Fruit fly (Drosophila melanogaster) whole organism, embryonic: ENCODE results near the gene CG6330.

ENCODE experiments used
- CG10321 ChIP-seq: fragments of 200-800 bp; sonication (Bioruptor generic); IDR thresholded peaks from 2 replicates; pipeline ENCODE4 v1.3.6; 2022; ENCODE audit warnings: missing biosample characterization, missing genetic modification characterization
- CG13123 ChIP-seq: fragments of 200-800 bp; sonication (Bioruptor generic); optimal IDR thresholded peaks from 2 replicates; lab custom pipeline; 2016; ENCODE audit warnings: missing biosample characterization, missing genetic modification characterization
- CG3163 ChIP-seq: fragments of 200-800 bp; sonication (Bioruptor generic); optimal IDR thresholded peaks from 3 replicates; lab custom pipeline; 2016; ENCODE audit warnings: missing biosample characterization, missing genetic modification characterization
- CG6791 ChIP-seq: fragments of 200-800 bp; sonication (Bioruptor generic); IDR thresholded peaks from 3 replicates; pipeline ENCODE4 v1.3.6; 2022; ENCODE audit warnings: missing biosample characterization, missing genetic modification characterization; ENCODE audit not compliant: partially characterized antibody
- H15 ChIP-seq: fragments of 200-800 bp; sonication (Bioruptor generic); IDR thresholded peaks from 3 replicates; pipeline ENCODE4 v1.3.6; 2022; ENCODE audit warnings: missing biosample characterization, missing genetic modification characterization
- HLH54F ChIP-seq: fragments of 200-800 bp; sonication (Bioruptor generic); optimal IDR thresholded peaks from 3 replicates; lab custom pipeline; 2016; ENCODE audit warnings: missing biosample characterization, missing genetic modification characterization
- Ravus ChIP-seq: fragments of 200-800 bp; sonication (Bioruptor generic); IDR thresholded peaks from 2 replicates; pipeline ENCODE4 v1.3.6; 2022; ENCODE audit warnings: missing biosample characterization, missing genetic modification characterization
- Usf ChIP-seq: fragments of 200-800 bp; sonication (Bioruptor generic); optimal IDR thresholded peaks from 2 replicates; lab custom pipeline; 2017; ENCODE audit warnings: missing genotype, missing biosample characterization, missing genetic modification characterization
- ci ChIP-seq: fragments of 200-800 bp; sonication (Bioruptor generic); IDR thresholded peaks from 3 replicates; pipeline ENCODE4 v1.3.6; 2022; ENCODE audit warnings: missing biosample characterization, missing genetic modification characterization

DNA sequence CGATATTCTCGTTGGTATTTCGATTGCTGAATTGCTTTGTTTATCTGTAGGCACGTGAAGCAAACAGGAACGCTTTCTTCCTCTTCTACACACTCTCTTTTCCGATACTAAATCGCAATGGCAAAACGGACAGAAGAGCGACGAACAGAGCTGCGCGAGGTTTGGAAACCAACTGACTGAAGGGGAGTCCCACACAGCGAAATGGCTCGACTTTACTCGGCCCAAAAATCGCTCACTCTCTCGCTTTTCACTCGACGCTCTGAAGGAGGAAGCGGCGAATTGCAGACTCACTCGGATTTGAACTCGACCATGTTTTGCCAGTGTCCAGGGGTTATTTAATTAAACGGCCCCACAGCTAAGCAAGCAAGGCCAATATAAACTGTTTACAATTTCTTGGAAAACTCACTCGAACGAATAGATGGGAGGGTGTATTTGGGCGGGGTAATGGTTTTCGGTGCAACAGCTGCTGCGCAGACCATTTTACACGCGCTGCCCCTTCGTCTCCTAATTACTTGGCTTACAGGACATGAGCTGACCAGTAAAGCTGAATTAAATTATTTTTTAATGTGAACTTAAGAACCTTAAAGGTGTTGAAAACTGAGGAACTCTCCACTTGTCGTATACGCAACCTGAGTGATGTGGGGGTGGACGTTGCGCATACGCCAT lies at the start of gene CG6330:
- TF ChIP-seq CG6791 (GFP tag; lab: Robert Waterston, UW) (no peak), H15 (GFP tag; lab: Robert Waterston, UW) (no peak), CG10321 (GFP tag; lab: Robert Waterston, UW) (no peak), HLH54F (GFP tag; lab: Kevin White, UChicago) (no peak), CG13123 (GFP tag; lab: Kevin White, UChicago) (no peak), ci (GFP tag; lab: Robert Waterston, UW) (no peak), Usf (no peak), Ravus (GFP tag; lab: Robert Waterston, UW) (no peak), CG3163 (GFP tag; lab: Kevin White, UChicago) (no peak)
